Worm (Caenorhabditis elegans) whole organism, L4 larva: ENCODE data around the gene str-77.
A peak's percentile ranks its signal among the peaks of the same experiment; 100 is the strongest.

Source experiments
- F49E8.2 ChIP-seq: sonication (generic microtip); optimal IDR thresholded peaks from 2 replicates; lab custom pipeline; 2016; ENCODE audit warnings: missing compliant biosample characterization, mild to moderate bottlenecking, missing genetic modification characterization, borderline replicate concordance
- T20F7.1 ChIP-seq: fragments of 200-800 bp; sonication (Bioruptor generic); optimal IDR thresholded peaks from 2 replicates; lab custom pipeline; 2018; ENCODE audit warnings: mild to moderate bottlenecking, missing genetic modification characterization, missing compliant biosample characterization
- T26A8.4 ChIP-seq: fragments of 200-800 bp; sonication (Bioruptor generic); IDR thresholded peaks from 2 replicates; pipeline ENCODE4 v1.3.6; 2022; ENCODE audit warnings: missing genetic modification characterization, missing compliant biosample characterization
- Y5F2A.4 ChIP-seq: fragments of 200-800 bp; sonication (Bioruptor generic); optimal IDR thresholded peaks from 2 replicates; lab custom pipeline; 2018; ENCODE audit warnings: mild to moderate bottlenecking, missing genetic modification characterization, missing compliant biosample characterization
- ZK546.5 ChIP-seq, 2 experiments: sonication (generic microtip); optimal IDR thresholded peaks; 2 replicates each; lab custom pipeline; 2017; ENCODE audit warnings: missing biosample characterization in 2 of 2, missing genetic modification characterization in 2 of 2
- aha-1 ChIP-seq: fragments of 150-350 bp; peaks from one replicate; lab custom pipeline; 2014; ENCODE audit warnings: missing biosample characterization, missing genetic modification characterization
- aly-2 ChIP-seq: sonication (generic microtip); optimal IDR thresholded peaks from 2 replicates; lab custom pipeline; 2018; ENCODE audit warnings: missing biosample characterization, missing genetic modification characterization
- ama-1 ChIP-seq: fragments of 150-350 bp; optimal IDR thresholded peaks from 2 replicates; lab custom pipeline; 2014; ENCODE audit warnings: inconsistent platforms, mixed read lengths
- ceh-82 ChIP-seq: sonication (generic microtip); optimal IDR thresholded peaks from 2 replicates; lab custom pipeline; 2017; ENCODE audit warnings: missing biosample characterization, missing genetic modification characterization
- ces-1 ChIP-seq: fragments of 150-350 bp; sonication (generic microtip); optimal IDR thresholded peaks from 4 replicates; lab custom pipeline; 2014; ENCODE audit warnings: missing biosample characterization, missing genetic modification reagents, missing genetic modification characterization
- daf-16 ChIP-seq, 3 experiments: sonication (generic microtip); optimal IDR thresholded peaks; 2 replicates each; lab custom pipeline; 2016 to 2017; ENCODE audit warnings: missing genetic modification characterization in 3 of 3, missing genetic modification reagents in 3 of 3, mild to moderate bottlenecking in 2 of 3, missing compliant biosample characterization in 2 of 3, missing biosample characterization in 1 of 3, moderate library complexity in 1 of 3
- dmd-6 ChIP-seq: fragments of 200-800 bp; sonication (Bioruptor generic); IDR thresholded peaks from 2 replicates; pipeline ENCODE4 v1.3.6; 2022; ENCODE audit warnings: missing genetic modification reagents, missing genetic modification characterization, missing compliant biosample characterization
- dmd-8 ChIP-seq: fragments of 200-800 bp; sonication (Bioruptor generic); IDR thresholded peaks from 2 replicates; pipeline ENCODE4 v1.3.6; 2022; ENCODE audit warnings: missing genetic modification characterization, missing compliant biosample characterization
- dmd-9 ChIP-seq: fragments of 200-800 bp; sonication (Bioruptor generic); IDR thresholded peaks from 2 replicates; pipeline ENCODE4 v1.3.6; 2022; ENCODE audit warnings: missing genetic modification reagents, missing genetic modification characterization, missing compliant biosample characterization
- fos-1 ChIP-seq: fragments of 150-350 bp; optimal IDR thresholded peaks from 2 replicates; lab custom pipeline; 2014; ENCODE audit warnings: missing biosample characterization, missing genetic modification characterization
- lim-7 ChIP-seq: fragments of 200-800 bp; sonication (Bioruptor generic); IDR thresholded peaks from 2 replicates; pipeline ENCODE4 v1.3.6; 2022; ENCODE audit warnings: missing genetic modification characterization, missing compliant biosample characterization
- lin-38 ChIP-seq: fragments of 200-800 bp; sonication (Bioruptor generic); IDR thresholded peaks from 2 replicates; pipeline ENCODE4 v1.3.6; 2022; ENCODE audit warnings: missing genetic modification reagents, missing genetic modification characterization, missing compliant biosample characterization
- madf-5 ChIP-seq, 2 experiments: fragments of 200-800 bp; sonication (Bioruptor generic); IDR thresholded peaks; 2 replicates each; pipeline ENCODE4 v1.3.6; 2022; ENCODE audit warnings: missing compliant biosample characterization in 2 of 2, missing genetic modification characterization in 2 of 2
- mxl-2 ChIP-seq: fragments of 200-800 bp; sonication (Bioruptor generic); conservative IDR thresholded peaks from 2 replicates; pipeline ENCODE4 v1.3.6; 2022; ENCODE audit warnings: missing genetic modification reagents, missing genetic modification characterization, missing compliant biosample characterization
- mxl-3 ChIP-seq: fragments of 200-800 bp; sonication (Bioruptor generic); optimal IDR thresholded peaks from 2 replicates; lab custom pipeline; 2018; ENCODE audit warnings: mild to moderate bottlenecking, missing genetic modification characterization, missing compliant biosample characterization
- nhr-25 ChIP-seq: sonication (generic microtip); optimal IDR thresholded peaks from 2 replicates; lab custom pipeline; 2017; ENCODE audit warnings: missing genetic modification characterization, mild to moderate bottlenecking, missing compliant biosample characterization, antibody characterized with exemption, moderate library complexity, borderline replicate concordance; ENCODE audit not compliant: insufficient read depth
- nhr-48 ChIP-seq: sonication (generic microtip); optimal IDR thresholded peaks from 2 replicates; lab custom pipeline; 2016; ENCODE audit warnings: mild to moderate bottlenecking, missing genetic modification characterization, missing compliant biosample characterization
- nhr-76 ChIP-seq: fragments of 150-350 bp; optimal IDR thresholded peaks from 2 replicates; lab custom pipeline; 2014; ENCODE audit warnings: missing biosample characterization, missing genetic modification characterization
- pqm-1 ChIP-seq: sonication (generic microtip); optimal IDR thresholded peaks from 2 replicates; lab custom pipeline; 2017; ENCODE audit warnings: missing biosample characterization, missing genetic modification characterization
- sdz-12 ChIP-seq: fragments of 200-800 bp; sonication (Bioruptor generic); optimal IDR thresholded peaks from 2 replicates; lab custom pipeline; 2018; ENCODE audit warnings: mild to moderate bottlenecking, missing genetic modification characterization, missing compliant biosample characterization
- snpc-1.2 ChIP-seq: fragments of 200-800 bp; sonication (Bioruptor generic); IDR thresholded peaks from 2 replicates; pipeline ENCODE4 v1.3.6; 2022; ENCODE audit warnings: missing genetic modification reagents, missing genetic modification characterization, missing compliant biosample characterization
- tag-97 ChIP-seq: fragments of 200-800 bp; sonication (Bioruptor generic); IDR thresholded peaks from 2 replicates; pipeline ENCODE4 v1.3.6; 2022; ENCODE audit warnings: missing genetic modification characterization, missing compliant biosample characterization
- unc-39 ChIP-seq: sonication (generic microtip); optimal IDR thresholded peaks from 2 replicates; lab custom pipeline; 2017; ENCODE audit warnings: missing biosample characterization, missing genetic modification characterization
- unc-62 ChIP-seq, 3 experiments: fragments of 150-350 bp in 1 of 3; sonication (generic microtip); optimal IDR thresholded peaks in 2 of 3; peaks in 1 of 3; 1 replicate in 1 of 3; 2 replicates in 2 of 3; lab custom pipeline; 2014 to 2017; ENCODE audit warnings: missing biosample characterization in 3 of 3, missing genetic modification characterization in 3 of 3, missing genetic modification reagents in 3 of 3, missing genotype in 1 of 3
- zip-11 ChIP-seq: fragments of 200-800 bp; sonication (Bioruptor generic); IDR thresholded peaks from 2 replicates; pipeline ENCODE4 v1.3.6; 2022; ENCODE audit warnings: missing genetic modification characterization, missing compliant biosample characterization
- zip-2 ChIP-seq: fragments of 150-350 bp; optimal IDR thresholded peaks from 2 replicates; lab custom pipeline; 2014; ENCODE audit warnings: missing biosample characterization, missing genetic modification characterization

Gene str-77

DNA sequence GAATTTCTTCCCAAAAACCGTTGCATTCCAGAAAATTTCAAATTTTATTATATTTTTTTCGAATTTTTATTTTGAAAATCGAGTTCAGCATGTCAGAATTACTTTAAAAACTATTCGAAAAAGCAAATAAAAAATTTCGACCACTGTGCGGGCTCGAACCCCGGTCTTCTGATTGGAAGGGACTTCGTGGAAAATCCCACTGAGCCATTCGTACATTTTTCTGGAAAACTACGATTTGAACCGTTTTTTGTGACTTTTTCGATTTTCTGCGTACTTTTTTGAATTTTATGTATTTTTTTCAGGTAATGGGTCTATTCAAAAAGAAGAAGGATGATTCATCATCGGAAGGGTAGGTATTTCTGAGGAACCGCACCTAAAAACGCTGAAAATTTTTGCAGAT is 36.8 kb downstream of the str-77 start, which contains the start of gene pgp-9:
Gene pgp-9 (plus strand): TSS at position 301 of the 400 bp plus-strand sequence.
- TF ChIP-seq aha-1 (peak; percentile 71), daf-16 (GFP tag; optimal IDR thresholded peaks at IDR 0.05; lab: Kevin White, UChicago) (no peak), daf-16 (tag; optimal IDR thresholded peaks at IDR 0.05; lab: Kevin White, UChicago) (no peak)
- TF ChIP-seq, all 104 proteins: peak for 1

DNA sequence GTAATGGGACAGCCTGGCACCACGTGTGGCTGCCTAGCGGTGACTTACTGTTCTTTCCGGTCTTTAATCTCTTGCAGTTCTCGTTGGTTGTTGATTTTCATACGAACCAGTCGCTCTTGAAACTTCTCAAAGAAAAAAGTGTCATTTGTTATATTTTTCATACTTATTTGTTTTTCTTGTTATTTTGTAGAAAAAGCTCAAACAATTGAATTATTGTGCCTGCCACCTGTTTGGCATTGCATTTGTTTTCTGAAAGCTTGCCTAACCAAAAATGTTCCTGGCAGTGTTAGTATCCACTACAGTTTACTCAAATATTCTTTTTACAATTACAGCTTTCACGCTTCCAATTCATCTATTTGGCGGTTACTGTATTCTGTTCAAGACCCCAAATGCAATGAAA is 46.3 kb downstream of the str-77 start, which contains the start of the genes C47A10.16 and srh-283:
Gene C47A10.16 (minus strand): TSS at position 101 of the 400 bp plus-strand sequence.
Gene srh-283 (plus strand): TSS at position 272 of the 400 bp plus-strand sequence.
- TF ChIP-seq lim-7 (GFP tag; lab: Robert Waterston, UW) (no peak), mxl-2 (GFP tag; lab: Robert Waterston, UW) (no peak), T26A8.4 (GFP tag; lab: Robert Waterston, UW) (no peak), ces-1 (no peak), ZK546.5 (tag; optimal IDR thresholded peaks at IDR 0.05; lab: Kevin White, UChicago) (no peak), sdz-12 (no peak), T20F7.1 (no peak), fos-1 (no peak), dmd-9 (GFP tag; lab: Robert Waterston, UW) (no peak), nhr-48 (tag; lab: Kevin White, UChicago) (no peak), zip-11 (GFP tag; lab: Robert Waterston, UW) (no peak), aly-2 (tag; lab: Kevin White, UChicago) (no peak), unc-39 (tag; lab: Kevin White, UChicago) (no peak), zip-2 (tag; lab: Kevin White, UChicago) (no peak), F49E8.2 (tag; lab: Kevin White, UChicago) (no peak), ceh-82 (tag; lab: Kevin White, UChicago) (no peak), mxl-3 (no peak), unc-62 (GFP tag; optimal IDR thresholded peaks at IDR 0.05 in 1 of 2; lab: Kevin White, UChicago) (no peak), unc-62 (tag; optimal IDR thresholded peaks at IDR 0.05; lab: Kevin White, UChicago) (no peak)

DNA sequence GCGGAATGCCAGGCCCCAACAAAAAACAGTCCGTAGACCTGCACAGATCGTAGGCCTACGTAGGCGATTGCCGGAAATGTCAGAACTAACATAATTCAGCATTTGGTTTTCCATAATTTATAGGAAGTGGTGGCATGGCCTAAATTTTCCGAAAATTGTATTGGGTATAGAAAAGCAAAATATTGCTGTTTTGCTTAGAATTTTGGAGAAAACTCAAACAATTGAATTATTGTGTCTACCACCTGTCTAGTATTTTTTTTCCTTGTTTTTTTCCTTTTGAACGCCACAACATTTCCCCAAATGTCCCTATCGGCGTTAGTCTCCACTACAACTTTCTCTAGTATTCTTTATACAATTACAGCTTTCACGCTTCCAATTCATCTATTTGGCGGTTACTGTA is 48.5 kb downstream of the str-77 start, which contains the start of gene srh-284:
Gene srh-284 (plus strand): TSS at position 301 of the 400 bp plus-strand sequence.
- TF ChIP-seq dmd-8 (GFP tag; lab: Robert Waterston, UW) (no peak), nhr-76 (no peak), madf-5 (GFP tag; IDR thresholded peaks at IDR 0.05; lab: Robert Waterston, UW) (no peak), lin-38 (no peak), Y5F2A.4 (no peak), dmd-6 (GFP tag; lab: Robert Waterston, UW) (no peak), zip-2 (tag; lab: Kevin White, UChicago) (no peak), F49E8.2 (tag; lab: Kevin White, UChicago) (no peak), unc-62 (GFP tag; optimal IDR thresholded peaks at IDR 0.05 in 1 of 2; lab: Kevin White, UChicago) (no peak), unc-62 (tag; optimal IDR thresholded peaks at IDR 0.05; lab: Kevin White, UChicago) (no peak), pqm-1 (tag; lab: Kevin White, UChicago) (no peak), nhr-25 (tag; lab: Kevin White, UChicago) (no peak), aha-1 (no peak), ama-1 (lab: Kevin White, UChicago) (no peak), zip-11 (GFP tag; lab: Robert Waterston, UW) (no peak)

DNA sequence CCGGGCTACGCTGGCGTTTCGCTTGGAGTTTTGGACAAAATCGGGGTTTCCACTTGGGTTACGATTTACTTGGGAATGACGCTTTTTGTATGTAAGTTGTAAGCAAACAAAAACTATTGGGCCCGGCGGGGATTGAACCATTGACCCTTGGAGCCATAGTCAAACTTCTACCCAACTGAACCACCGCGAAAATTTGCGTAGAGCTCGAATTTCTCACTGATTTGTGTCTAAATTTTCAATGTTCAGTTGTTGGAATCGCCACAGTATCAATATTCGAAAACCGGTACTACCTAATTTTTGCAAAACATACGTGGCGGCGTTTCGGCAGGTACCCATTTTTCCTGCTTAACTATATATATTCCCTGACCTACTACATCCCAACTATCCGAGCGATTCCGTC is 49.0 kb downstream of the str-77 start:
- TF ChIP-seq lim-7 (GFP tag; lab: Robert Waterston, UW), result peak; percentile 61; the same call in 1 of the 2 replicates
- no peak for TF ChIP-seq tag-97 (GFP tag; lab: Robert Waterston, UW)
- 0 out of 2 replicates have a peak, but pooled peaks have one; percentile 46 for TF ChIP-seq snpc-1.2 (GFP tag; lab: Robert Waterston, UW)
